Worm (Caenorhabditis elegans): Measurements from ENCODE around the gene crh-1.

DNA sequence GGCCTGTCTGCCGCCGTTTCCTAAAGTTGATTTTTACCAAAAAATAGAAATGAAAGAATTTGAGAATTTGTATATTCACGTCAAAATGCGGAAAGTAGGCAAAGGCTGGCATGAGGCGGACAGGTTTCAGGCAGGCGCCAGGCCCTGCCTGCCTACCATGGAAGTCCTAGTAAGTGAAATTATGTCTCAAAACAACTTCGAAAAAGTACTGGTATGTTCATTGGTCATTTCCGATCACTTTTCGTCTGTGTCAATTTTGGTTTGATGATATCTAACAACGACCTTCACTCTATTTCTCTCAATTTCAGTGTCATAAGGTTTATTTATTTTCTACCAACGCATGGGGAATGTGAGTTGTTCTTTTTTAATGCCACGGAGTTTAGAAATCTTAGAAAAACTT, 7.4 kb upstream of the crh-1 start, which contains the start of gene faah-6:
- TF ChIP-seq nhr-11 (tag; optimal IDR thresholded peaks at IDR 0.05) (no peak), ztf-1 (GFP tag; conservative IDR thresholded peaks at IDR 0.05) (no peak), elt-3 (tag; optimal IDR thresholded peaks at IDR 0.05) (no peak), F13H6.1 (tag; optimal IDR thresholded peaks at IDR 0.05) (no peak)
